Worm (Caenorhabditis elegans) whole organism, young adult: ENCODE results near the gene grl-7.

ENCODE experiments used
- C06A6.2 ChIP-seq: fragments of 200-800 bp; sonication (Bioruptor generic); conservative IDR thresholded peaks from 2 replicates; pipeline ENCODE4 v1.3.6; 2022; ENCODE audit warnings: missing genetic modification characterization, missing compliant biosample characterization
- F10E7.11 ChIP-seq: sonication (generic microtip); optimal IDR thresholded peaks from 2 replicates; lab custom pipeline; 2017; ENCODE audit warnings: mild to moderate bottlenecking, missing genetic modification characterization, moderate library complexity, missing compliant biosample characterization
- F57C9.4 ChIP-seq: sonication (generic microtip); optimal IDR thresholded peaks from 2 replicates; lab custom pipeline; 2017; ENCODE audit warnings: mild to moderate bottlenecking, missing genetic modification characterization, missing compliant biosample characterization
- T26A5.8 ChIP-seq: sonication (generic microtip); optimal IDR thresholded peaks from 2 replicates; lab custom pipeline; 2016; ENCODE audit warnings: missing genetic modification characterization, missing compliant biosample characterization
- Y53G8AR.9 ChIP-seq: fragments of 200-800 bp; sonication (Bioruptor generic); conservative IDR thresholded peaks from 2 replicates; pipeline ENCODE4 v1.3.6; 2022; ENCODE audit warnings: missing genetic modification reagents, missing genetic modification characterization, missing compliant biosample characterization
- ZK185.1 ChIP-seq: sonication (generic microtip); optimal IDR thresholded peaks from 2 replicates; lab custom pipeline; 2016; ENCODE audit warnings: mild to moderate bottlenecking, missing genetic modification characterization, missing compliant biosample characterization; ENCODE audit not compliant: poor library complexity, severe bottlenecking
- ama-1 ChIP-seq, 3 experiments: fragments of 150-350 bp in 1 of 3; sonication (generic microtip) in 2 of 3; optimal IDR thresholded peaks; 2 replicates each; lab custom pipeline; 2014 to 2018; ENCODE audit warnings: missing biosample characterization in 2 of 3, missing genetic modification characterization in 2 of 3, missing genetic modification reagents in 2 of 3
- aptf-3 ChIP-seq: fragments of 200-800 bp; sonication (Bioruptor generic); IDR thresholded peaks from 2 replicates; pipeline ENCODE4 v1.3.6; 2022; ENCODE audit warnings: missing genetic modification characterization, missing compliant biosample characterization
- attf-3 ChIP-seq: fragments of 200-800 bp; sonication (Bioruptor generic); conservative IDR thresholded peaks from 2 replicates; pipeline ENCODE4 v1.3.6; 2022; ENCODE audit warnings: missing genetic modification reagents, missing genetic modification characterization, missing compliant biosample characterization
- attf-5 ChIP-seq: fragments of 200-800 bp; sonication (Bioruptor generic); optimal IDR thresholded peaks from 2 replicates; lab custom pipeline; 2018; ENCODE audit warnings: mild to moderate bottlenecking, missing genetic modification characterization, missing compliant biosample characterization
- bed-1 ChIP-seq: fragments of 200-800 bp; sonication (Bioruptor generic); IDR thresholded peaks from 2 replicates; pipeline ENCODE4 v1.3.6; 2022; ENCODE audit warnings: missing genetic modification reagents, missing genetic modification characterization, missing compliant biosample characterization
- ccch-3 ChIP-seq: fragments of 200-800 bp; sonication (Bioruptor generic); optimal IDR thresholded peaks from 2 replicates; lab custom pipeline; 2018; ENCODE audit warnings: mild to moderate bottlenecking, missing genetic modification characterization, missing compliant biosample characterization
- ceh-100 ChIP-seq: fragments of 200-800 bp; sonication (Bioruptor generic); IDR thresholded peaks from 2 replicates; pipeline ENCODE4 v1.3.6; 2022; ENCODE audit warnings: missing genetic modification reagents, missing genetic modification characterization, missing compliant biosample characterization
- ceh-40 ChIP-seq: fragments of 200-800 bp; sonication (Bioruptor generic); IDR thresholded peaks from 2 replicates; pipeline ENCODE4 v1.3.6; 2022; ENCODE audit warnings: missing genetic modification characterization, missing compliant biosample characterization
- dox-1 ChIP-seq: fragments of 200-800 bp; sonication (Bioruptor generic); IDR thresholded peaks from 2 replicates; pipeline ENCODE4 v1.3.6; 2022; ENCODE audit warnings: missing genetic modification reagents, missing genetic modification characterization, missing compliant biosample characterization
- ekl-4 ChIP-seq: fragments of 200-800 bp; sonication (Bioruptor generic); IDR thresholded peaks from 2 replicates; pipeline ENCODE4 v1.3.6; 2022; ENCODE audit warnings: missing genetic modification reagents, missing genetic modification characterization, missing compliant biosample characterization
- fkh-3 ChIP-seq: sonication (generic microtip); optimal IDR thresholded peaks from 2 replicates; lab custom pipeline; 2016; ENCODE audit warnings: mild to moderate bottlenecking, missing genetic modification characterization, missing compliant biosample characterization
- gei-17 ChIP-seq: fragments of 200-800 bp; sonication (Bioruptor generic); optimal IDR thresholded peaks from 2 replicates; lab custom pipeline; 2018; ENCODE audit warnings: mild to moderate bottlenecking, missing genetic modification characterization, missing compliant biosample characterization
- hlh-12 ChIP-seq: sonication (generic microtip); optimal IDR thresholded peaks from 2 replicates; lab custom pipeline; 2016; ENCODE audit warnings: missing genetic modification characterization, missing compliant biosample characterization
- hmg-1.2 ChIP-seq: fragments of 200-800 bp; sonication (Bioruptor generic); IDR thresholded peaks from 2 replicates; pipeline ENCODE4 v1.3.6; 2022; ENCODE audit warnings: missing genetic modification reagents, missing genetic modification characterization, missing compliant biosample characterization
- let-526 ChIP-seq: fragments of 200-800 bp; sonication (Bioruptor generic); IDR thresholded peaks from 2 replicates; pipeline ENCODE4 v1.3.6; 2022; ENCODE audit warnings: missing genetic modification reagents, missing genetic modification characterization, missing compliant biosample characterization
- let-607 ChIP-seq, 2 experiments: fragments of 200-800 bp in 1 of 2; sonication (Bioruptor generic) in 1 of 2; sonication (generic microtip) in 1 of 2; optimal IDR thresholded peaks; 2 replicates each; lab custom pipeline; 2016 to 2018; ENCODE audit warnings: mild to moderate bottlenecking in 2 of 2, missing compliant biosample characterization in 2 of 2, missing genetic modification characterization in 2 of 2, moderate library complexity in 2 of 2, missing genotype in 1 of 2
- lin-26 ChIP-seq: fragments of 200-800 bp; sonication (Bioruptor generic); IDR thresholded peaks from 2 replicates; pipeline ENCODE4 v1.3.6; 2022; ENCODE audit warnings: missing genetic modification reagents, missing genetic modification characterization, missing compliant biosample characterization
- lin-35 ChIP-seq, 3 experiments: fragments of 150-350 bp in 2 of 3; sonication (generic microtip) in 1 of 3; optimal IDR thresholded peaks; 2 replicates each; lab custom pipeline; 2014 to 2018; ENCODE audit warnings: missing biosample characterization in 3 of 3, missing genetic modification characterization in 3 of 3, missing genetic modification reagents in 3 of 3
- lsl-1 ChIP-seq: fragments of 200-800 bp; sonication (Bioruptor generic); optimal IDR thresholded peaks from 2 replicates; lab custom pipeline; 2018; ENCODE audit warnings: mild to moderate bottlenecking, missing genetic modification characterization, moderate library complexity, missing compliant biosample characterization
- lsy-27 ChIP-seq: sonication (generic microtip); optimal IDR thresholded peaks from 2 replicates; lab custom pipeline; 2017; ENCODE audit warnings: missing genetic modification characterization, mild to moderate bottlenecking, missing compliant biosample characterization, antibody characterized with exemption, missing genotype, borderline replicate concordance; ENCODE audit not compliant: insufficient read depth
- madf-10 ChIP-seq: sonication (generic microtip); optimal IDR thresholded peaks from 2 replicates; lab custom pipeline; 2016; ENCODE audit warnings: mild to moderate bottlenecking, missing genetic modification characterization, missing compliant biosample characterization
- madf-6 ChIP-seq: fragments of 200-800 bp; sonication (Bioruptor generic); IDR thresholded peaks from 2 replicates; pipeline ENCODE4 v1.3.6; 2022; ENCODE audit warnings: missing genetic modification reagents, missing genetic modification characterization, missing compliant biosample characterization
- madf-8 ChIP-seq: fragments of 200-800 bp; sonication (Bioruptor generic); conservative IDR thresholded peaks from 2 replicates; pipeline ENCODE4 v1.3.6; 2022; ENCODE audit warnings: missing genetic modification reagents, missing genetic modification characterization, missing compliant biosample characterization
- nfya-1 ChIP-seq: sonication (generic microtip); optimal IDR thresholded peaks from 2 replicates; lab custom pipeline; 2017; ENCODE audit warnings: antibody characterized with exemption, missing compliant biosample characterization, missing genetic modification characterization, borderline replicate concordance; ENCODE audit not compliant: insufficient read depth
- nfyb-1 ChIP-seq: fragments of 200-800 bp; sonication (Bioruptor generic); IDR thresholded peaks from 2 replicates; pipeline ENCODE4 v1.3.6; 2022; ENCODE audit warnings: missing genetic modification reagents, missing genetic modification characterization, missing compliant biosample characterization
- nhr-27 ChIP-seq: fragments of 200-800 bp; sonication (Bioruptor generic); optimal IDR thresholded peaks from 2 replicates; lab custom pipeline; 2018; ENCODE audit warnings: mild to moderate bottlenecking, missing genetic modification characterization, moderate library complexity, missing compliant biosample characterization
- nhr-90 ChIP-seq: sonication (generic microtip); optimal IDR thresholded peaks from 2 replicates; lab custom pipeline; 2016; ENCODE audit warnings: missing genotype, mild to moderate bottlenecking, missing genetic modification characterization, missing compliant biosample characterization
- rec-8 ChIP-seq, 2 experiments: sonication (generic microtip); optimal IDR thresholded peaks; 2 replicates each; lab custom pipeline; 2016; ENCODE audit warnings: mild to moderate bottlenecking in 2 of 2, missing genetic modification characterization in 2 of 2, missing genetic modification reagents in 2 of 2, missing genotype in 2 of 2, missing biosample characterization in 1 of 2, missing compliant biosample characterization in 1 of 2, moderate library complexity in 1 of 2
- repo-1 ChIP-seq: sonication (generic microtip); optimal IDR thresholded peaks from 2 replicates; lab custom pipeline; 2017; ENCODE audit warnings: mild to moderate bottlenecking, missing genetic modification characterization, missing compliant biosample characterization
- sea-2 ChIP-seq: fragments of 200-800 bp; sonication (Bioruptor generic); IDR thresholded peaks from 2 replicates; pipeline ENCODE4 v1.3.6; 2022; ENCODE audit warnings: missing genetic modification characterization, missing compliant biosample characterization
- snpc-4 ChIP-seq, 5 experiments: fragments of 150-350 bp in 1 of 5; sonication (generic microtip) in 4 of 5; optimal IDR thresholded peaks; 2 replicates each; lab custom pipeline; 2014 to 2018; ENCODE audit warnings: missing genetic modification characterization in 5 of 5, missing biosample characterization in 3 of 5, antibody characterized with exemption in 2 of 5, mild to moderate bottlenecking in 2 of 5, missing compliant biosample characterization in 2 of 5, missing genotype in 2 of 5, moderate library complexity in 2 of 5, missing genetic modification reagents in 1 of 5
- tbx-9 ChIP-seq: sonication (generic microtip); optimal IDR thresholded peaks from 2 replicates; lab custom pipeline; 2016; ENCODE audit warnings: borderline replicate concordance, missing genetic modification characterization, inconsistent platforms, missing compliant biosample characterization
- unc-130 ChIP-seq: sonication (generic microtip); optimal IDR thresholded peaks from 2 replicates; lab custom pipeline; 2016; ENCODE audit warnings: missing genetic modification reagents, missing genetic modification characterization, missing compliant biosample characterization
- xnd-1 ChIP-seq: sonication (generic microtip); optimal IDR thresholded peaks from 2 replicates; lab custom pipeline; 2016; ENCODE audit warnings: missing genotype, missing genetic modification reagents, missing genetic modification characterization, missing compliant biosample characterization
- zim-3 ChIP-seq: sonication (generic microtip); optimal IDR thresholded peaks from 2 replicates; lab custom pipeline; 2017; ENCODE audit warnings: mild to moderate bottlenecking, missing genetic modification characterization, moderate library complexity, missing compliant biosample characterization
- ztf-22 ChIP-seq: fragments of 200-800 bp; sonication (Bioruptor generic); optimal IDR thresholded peaks from 2 replicates; lab custom pipeline; 2018; ENCODE audit warnings: mild to moderate bottlenecking, missing genetic modification characterization, moderate library complexity, missing compliant biosample characterization
- ztf-25 ChIP-seq: fragments of 200-800 bp; sonication (Bioruptor generic); IDR thresholded peaks from 2 replicates; pipeline ENCODE4 v1.3.6; 2022; ENCODE audit warnings: missing genetic modification reagents, missing genetic modification characterization, missing compliant biosample characterization
- ztf-26 ChIP-seq: sonication (generic microtip); optimal IDR thresholded peaks from 2 replicates; lab custom pipeline; 2017; ENCODE audit warnings: missing genetic modification characterization, missing compliant biosample characterization

Gene grl-7

ce11 chrV:11314025-11314880 lies 32.6 kb downstream of the grl-7 start (continued):
- TF ChIP-seq madf-10 (tag; lab: Kevin White, UChicago) (peak; percentile 90), ztf-22 (peak; percentile 98), unc-130 (GFP tag; lab: Kevin White, UChicago) (peak; percentile 93), ZK185.1 (tag; lab: Kevin White, UChicago) (peak; percentile 94), ccch-3 (GFP tag; lab: Kevin White, UChicago) (peak; percentile 90), aptf-3 (GFP tag; lab: Robert Waterston, UW) (peak; percentile 97), sea-2 (peak; percentile 94), ama-1 (optimal IDR thresholded peaks at IDR 0.05; lab: Kevin White, UChicago) (no peak), ama-1 (GFP tag; optimal IDR thresholded peaks at IDR 0.05; lab: Kevin White, UChicago) (peak; percentile 95 to 96), lin-35 (GFP tag; optimal IDR thresholded peaks at IDR 0.05; lab: Kevin White, UChicago) (peak; percentile 22 to 87 (median 61)), ceh-100 (peak; percentile 86), Y53G8AR.9 (peak; percentile 96), ekl-4 (GFP tag; lab: Robert Waterston, UW) (peak; percentile 95), attf-5 (peak; percentile 96), let-526 (GFP tag; lab: Robert Waterston, UW) (peak; percentile 97), lsl-1 (GFP tag; lab: Kevin White, UChicago) (peak; percentile 74), ztf-25 (GFP tag; lab: Robert Waterston, UW) (peak; percentile 99), xnd-1 (tag; lab: Kevin White, UChicago) (peak; percentile 29), tbx-9 (peak; percentile 98), fkh-3 (tag; lab: Kevin White, UChicago) (peak; percentile 99), madf-8 (peak; percentile 65), gei-17 (GFP tag; lab: Kevin White, UChicago) (peak; percentile 87), C06A6.2 (GFP tag; lab: Robert Waterston, UW) (peak; percentile 82), madf-6 (peak; percentile 90), hmg-1.2 (peak; percentile 90), nfya-1 (tag; lab: Kevin White, UChicago) (no peak), let-607 (tag; optimal IDR thresholded peaks at IDR 0.05; lab: Kevin White, UChicago) (peak; percentile 88 to 90), T26A5.8 (tag; lab: Kevin White, UChicago) (peak; percentile 99), lin-26 (GFP tag; lab: Robert Waterston, UW) (peak; percentile 100), rec-8 (tag; optimal IDR thresholded peaks at IDR 0.05; lab: Kevin White, UChicago) (peak; percentile 94 to 98), nhr-27 (tag; lab: Kevin White, UChicago) (peak; percentile 99), zim-3 (peak; percentile 99), attf-3 (peak; percentile 80), ztf-26 (tag; lab: Kevin White, UChicago) (peak; percentile 95), nfyb-1 (peak; percentile 97), snpc-4 (GFP tag; optimal IDR thresholded peaks at IDR 0.05; lab: Kevin White, UChicago) (peak; percentile 87), snpc-4 (tag; optimal IDR thresholded peaks at IDR 0.05; lab: Kevin White, UChicago) (peak; percentile 68 to 91 (median 88)), F57C9.4 (tag; lab: Kevin White, UChicago) (peak; percentile 96), F10E7.11 (tag; lab: Kevin White, UChicago) (peak; percentile 99), nhr-90 (tag; lab: Kevin White, UChicago) (peak; percentile 97), dox-1 (peak; percentile 98), bed-1 (peak; percentile 98), ceh-40 (peak; percentile 96), lsy-27 (tag; lab: Kevin White, UChicago) (peak; percentile 92), repo-1 (tag; lab: Kevin White, UChicago) (peak; percentile 97), hlh-12 (peak; percentile 90)
